Worm (Caenorhabditis elegans): Measurements from ENCODE around the gene R01B10.2.

The R01B10.2 gene

ce11 chrV:6022076-6022475 is 19.2 kb downstream of the R01B10.2 start:
- TF ChIP-seq zip-8 (tag; optimal IDR thresholded peaks at IDR 0.05): peak; percentile 26
- TF ChIP-seq mep-1 (tag; optimal IDR thresholded peaks at IDR 0.05): no peak
- TF ChIP-seq nhr-2 (tag; optimal IDR thresholded peaks at IDR 0.05): peak; percentile 28
- no peak for TF ChIP-seq ceh-39 (tag; optimal IDR thresholded peaks at IDR 0.05)
- no peak for TF ChIP-seq snpc-4 (tag; optimal IDR thresholded peaks at IDR 0.05)
- no peak for TF ChIP-seq sptf-1 (tag; optimal IDR thresholded peaks at IDR 0.05)
- TF ChIP-seq lin-32 (GFP tag; optimal IDR thresholded peaks at IDR 0.05): no peak

DNA sequence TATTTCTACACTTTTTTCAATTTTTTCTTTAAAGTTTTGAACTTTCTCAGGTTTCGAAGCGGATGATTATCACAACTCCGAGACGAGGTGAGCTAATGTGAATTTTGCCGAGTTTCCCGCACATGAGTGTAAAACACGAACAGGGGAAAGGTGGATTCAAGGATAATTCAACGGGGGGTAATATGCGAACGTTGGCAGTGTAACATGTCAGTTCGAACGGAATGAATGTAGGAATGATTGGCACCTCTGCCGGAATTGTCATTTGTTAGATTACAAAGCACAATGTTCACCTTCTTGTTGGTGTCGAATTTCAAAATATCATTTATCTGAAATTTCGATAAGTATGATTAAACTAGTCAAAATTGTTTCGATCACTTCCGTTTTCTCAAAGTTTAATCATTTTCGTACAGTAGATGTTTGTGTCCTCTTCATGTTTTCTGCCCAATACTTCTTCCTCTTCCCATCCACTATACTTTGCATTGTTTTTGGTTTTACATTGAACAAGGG is 22.3 kb downstream of the R01B10.2 start, which contains the start of gene picc-1:
picc-1 (plus strand) TSS at position 51 of the 507 bp plus-strand sequence.
- TF ChIP-seq unc-120 (tag; optimal IDR thresholded peaks at IDR 0.05; ENCODE audit: poor library complexity, severe bottlenecking): peak; percentile 28
- no peak for TF ChIP-seq mab-5 (tag; optimal IDR thresholded peaks at IDR 0.05)
- no peak for TF ChIP-seq mep-1 (tag; optimal IDR thresholded peaks at IDR 0.05)
- peak; percentile 94 for TF ChIP-seq unc-62 (GFP tag; optimal IDR thresholded peaks at IDR 0.05)
- no peak for TF ChIP-seq lin-32 (GFP tag; optimal IDR thresholded peaks at IDR 0.05)
- TF ChIP-seq hlh-1 (tag; optimal IDR thresholded peaks at IDR 0.05): peak; percentile 36
- no peak for TF ChIP-seq ceh-83 (GFP tag; optimal IDR thresholded peaks at IDR 0.05)
- TF ChIP-seq lsy-2 (tag; optimal IDR thresholded peaks at IDR 0.05): no peak
- TF ChIP-seq nhr-2 (tag; optimal IDR thresholded peaks at IDR 0.05): no peak

ce11 chrV:6017630-6018029 is 23.6 kb downstream of the R01B10.2 start, which contains the start of the genes rpt-2 and aps-1:
rpt-2 (minus strand) TSS chrV:6017669.
aps-1 (plus strand) TSS chrV:6017970.
- no peak for TF ChIP-seq cnd-1 (tag; optimal IDR thresholded peaks at IDR 0.05)
- TF ChIP-seq zip-8 (tag; optimal IDR thresholded peaks at IDR 0.05): no peak
- TF ChIP-seq nhr-28 (tag; optimal IDR thresholded peaks at IDR 0.05): no peak
- TF ChIP-seq unc-39 (tag; optimal IDR thresholded peaks at IDR 0.05): no peak
- TF ChIP-seq unc-62 (GFP tag; optimal IDR thresholded peaks at IDR 0.05): peak; percentile 45
- TF ChIP-seq bed-3 (GFP tag; optimal IDR thresholded peaks at IDR 0.05): no peak
- no peak for TF ChIP-seq nhr-12 (tag; optimal IDR thresholded peaks at IDR 0.05)
- peak; percentile 66 for TF ChIP-seq lsy-2 (tag; optimal IDR thresholded peaks at IDR 0.05)
- TF ChIP-seq mep-1 (tag; optimal IDR thresholded peaks at IDR 0.05): peak; percentile 84
- no peak for TF ChIP-seq ceh-43 (GFP tag; optimal IDR thresholded peaks at IDR 0.05)
- no peak for TF ChIP-seq lin-32 (GFP tag; optimal IDR thresholded peaks at IDR 0.05)
- TF ChIP-seq sem-2 (GFP tag; optimal IDR thresholded peaks at IDR 0.05): no peak
- TF ChIP-seq elt-1 (tag; optimal IDR thresholded peaks at IDR 0.05; ENCODE audit: borderline replicate concordance, insufficient read depth): no peak
- no peak for TF ChIP-seq elt-3 (tag; optimal IDR thresholded peaks at IDR 0.05)
- peak; percentile 73 for TF ChIP-seq hlh-1 (tag; optimal IDR thresholded peaks at IDR 0.05)
- peak; percentile 73 for TF ChIP-seq mab-5 (tag; optimal IDR thresholded peaks at IDR 0.05)
- TF ChIP-seq M03D4.4 (tag; optimal IDR thresholded peaks at IDR 0.05): no peak
- peak; percentile 24 for TF ChIP-seq ceh-39 (tag; optimal IDR thresholded peaks at IDR 0.05)
- no peak for TF ChIP-seq blmp-1 (tag; optimal IDR thresholded peaks at IDR 0.05)
- no peak for TF ChIP-seq mls-2 (tag; optimal IDR thresholded peaks at IDR 0.05)
- peak; percentile 80 for TF ChIP-seq pha-4 (tag; optimal IDR thresholded peaks at IDR 0.05)
- no peak for TF ChIP-seq unc-120 (tag; optimal IDR thresholded peaks at IDR 0.05; ENCODE audit: poor library complexity, severe bottlenecking)
- TF ChIP-seq ham-2 (GFP tag; optimal IDR thresholded peaks at IDR 0.05): no peak
- TF ChIP-seq ztf-11 (tag; optimal IDR thresholded peaks at IDR 0.05): no peak
- TF ChIP-seq ceh-83 (GFP tag; optimal IDR thresholded peaks at IDR 0.05): no peak
- peak; percentile 85 for TF ChIP-seq lin-13 (tag; optimal IDR thresholded peaks at IDR 0.05)
- TF ChIP-seq sptf-1 (tag; optimal IDR thresholded peaks at IDR 0.05): no peak
- TF ChIP-seq ces-1 (GFP tag; optimal IDR thresholded peaks at IDR 0.05): peak; percentile 64
- no peak for TF ChIP-seq drap-1 (GFP tag; optimal IDR thresholded peaks at IDR 0.05)
- TF ChIP-seq nhr-76 (tag; optimal IDR thresholded peaks at IDR 0.05): no peak
- TF ChIP-seq flh-1 (GFP tag; optimal IDR thresholded peaks at IDR 0.05): no peak
- TF ChIP-seq nhr-237 (tag; optimal IDR thresholded peaks at IDR 0.05): peak; percentile 57
- TF ChIP-seq tbx-8 (GFP tag; optimal IDR thresholded peaks at IDR 0.05): no peak
- peak; percentile 5 for TF ChIP-seq nhr-2 (tag; optimal IDR thresholded peaks at IDR 0.05)

- TF ChIP-seq lsy-2 (tag; optimal IDR thresholded peaks at IDR 0.05) (no peak), unc-120 (tag; optimal IDR thresholded peaks at IDR 0.05; ENCODE audit: poor library complexity, severe bottlenecking) (no peak), tbx-8 (GFP tag; optimal IDR thresholded peaks at IDR 0.05) (no peak), elt-1 (tag; optimal IDR thresholded peaks at IDR 0.05; ENCODE audit: borderline replicate concordance, insufficient read depth) (no peak), flh-1 (GFP tag; optimal IDR thresholded peaks at IDR 0.05) (no peak), mab-5 (tag; optimal IDR thresholded peaks at IDR 0.05) (no peak), hlh-1 (tag; optimal IDR thresholded peaks at IDR 0.05) (no peak), ceh-83 (GFP tag; optimal IDR thresholded peaks at IDR 0.05) (no peak), ceh-43 (GFP tag; optimal IDR thresholded peaks at IDR 0.05) (no peak), cnd-1 (tag; optimal IDR thresholded peaks at IDR 0.05) (no peak), unc-62 (GFP tag; optimal IDR thresholded peaks at IDR 0.05) (no peak), nhr-237 (tag; optimal IDR thresholded peaks at IDR 0.05) (no peak)
Observed at ce11 chrV:6016097-6016496, 25.2 kb downstream of the R01B10.2 start.

Measured in whole organism, mixed stage, embryonic.